Worm (Caenorhabditis elegans): ENCODE results near the gene clec-231.

Gene clec-231

DNA sequence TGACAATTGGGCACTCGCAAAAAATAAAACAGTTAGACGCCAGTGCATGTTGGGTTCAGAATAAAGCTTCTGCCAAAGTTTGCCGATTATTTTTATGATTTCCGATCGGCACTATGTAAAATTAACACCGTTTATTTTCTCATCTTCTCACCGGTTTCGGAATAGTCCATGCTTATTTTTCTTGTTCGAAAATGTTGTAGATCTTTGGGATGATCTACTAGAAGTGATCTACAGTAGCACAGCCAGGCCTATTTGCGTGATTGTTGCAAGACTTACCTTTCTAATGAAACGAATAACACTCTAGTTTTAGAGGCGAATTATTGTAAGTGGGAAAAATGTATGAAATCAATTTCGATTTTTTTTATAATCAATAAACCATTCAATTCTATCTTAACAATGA lies at the start of gene clec-231:
Gene clec-231 (minus strand): TSS at position 101 of the 400 bp plus-strand sequence.
- TF ChIP-seq unc-62 (GFP tag; optimal IDR thresholded peaks at IDR 0.05), result no peak

DNA sequence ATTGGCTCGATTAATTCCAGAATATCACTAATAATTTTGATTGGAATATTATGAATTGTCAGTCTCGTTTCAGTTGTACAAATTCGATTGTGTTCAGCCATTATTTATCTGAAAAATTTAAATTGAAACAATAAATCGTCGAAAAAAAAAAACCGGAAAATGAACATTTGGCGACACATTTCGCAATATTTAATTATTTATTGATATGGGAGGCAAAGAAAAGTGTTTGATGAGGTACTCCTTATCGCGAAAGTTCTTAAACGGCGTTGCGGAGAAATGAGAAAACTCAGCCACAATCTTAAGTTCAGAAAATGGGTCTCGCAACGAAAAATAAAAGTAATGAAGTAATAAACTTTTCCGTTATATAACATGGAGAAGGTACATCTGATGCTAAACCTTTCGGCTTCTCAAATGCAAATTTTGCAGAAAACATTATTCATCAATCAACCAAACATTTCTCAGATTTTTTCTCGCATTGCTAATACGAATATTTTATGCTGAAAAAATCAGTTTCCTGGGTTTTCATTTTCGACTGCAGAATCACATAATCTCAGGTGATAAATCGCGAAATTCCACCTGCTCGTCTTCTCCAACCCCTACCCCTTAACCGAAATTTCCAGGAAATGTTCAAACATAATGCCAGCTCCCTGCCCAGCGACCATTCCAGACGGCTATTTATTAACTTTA lies 49.3 kb upstream of the clec-231 start, which contains the start of the genes T06E6.15 and sri-7:
Gene T06E6.15 (minus strand): TSS at position 101 of the 687 bp plus-strand sequence.
Gene sri-7 (plus strand): TSS at position 637 of the 687 bp plus-strand sequence.
- TF ChIP-seq unc-62 (GFP tag; optimal IDR thresholded peaks at IDR 0.05), result no peak

DNA sequence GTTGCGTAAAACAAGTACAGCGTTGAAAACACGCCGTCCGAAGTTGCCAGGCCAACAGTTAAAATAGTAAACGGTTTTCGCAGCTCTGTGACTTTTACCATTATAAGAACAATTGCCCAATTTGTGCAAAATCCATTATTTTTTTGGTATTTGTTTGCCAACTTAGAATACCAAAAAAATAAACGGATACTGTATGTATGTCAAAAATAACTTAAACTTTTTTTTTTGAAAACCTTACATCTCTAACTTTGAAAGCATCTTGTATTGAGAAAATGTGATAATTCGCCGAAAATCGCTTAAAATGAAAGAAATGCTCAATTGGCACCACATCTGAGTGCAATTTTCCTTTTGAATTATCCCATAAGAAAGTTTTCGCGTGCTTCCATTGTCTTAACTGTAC lies 48.2 kb upstream of the clec-231 start, which contains the start of gene fbxa-199:
Gene fbxa-199 (minus strand): TSS at position 101 of the 400 bp plus-strand sequence.
- no peak for TF ChIP-seq unc-62 (GFP tag; optimal IDR thresholded peaks at IDR 0.05)

DNA sequence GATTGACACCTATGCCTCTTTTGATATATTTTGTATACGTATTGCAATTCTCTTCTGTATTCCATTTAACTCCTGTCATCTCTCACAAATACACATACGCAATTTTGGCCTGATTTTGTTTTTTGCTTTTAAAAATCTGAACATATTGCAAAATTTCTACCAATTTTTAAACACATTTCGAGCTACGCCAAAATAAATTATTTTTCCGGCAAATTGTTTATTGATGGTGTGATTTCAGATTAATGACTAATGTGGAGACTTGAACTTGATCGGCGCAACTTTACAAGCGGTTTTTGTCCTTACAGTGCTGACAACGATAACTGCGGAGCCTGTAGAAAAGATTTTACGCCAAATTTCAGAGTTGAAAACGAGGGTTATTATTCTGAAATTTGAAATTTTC lies 46.6 kb upstream of the clec-231 start:
- TF ChIP-seq unc-62 (GFP tag; optimal IDR thresholded peaks at IDR 0.05), result no peak

DNA sequence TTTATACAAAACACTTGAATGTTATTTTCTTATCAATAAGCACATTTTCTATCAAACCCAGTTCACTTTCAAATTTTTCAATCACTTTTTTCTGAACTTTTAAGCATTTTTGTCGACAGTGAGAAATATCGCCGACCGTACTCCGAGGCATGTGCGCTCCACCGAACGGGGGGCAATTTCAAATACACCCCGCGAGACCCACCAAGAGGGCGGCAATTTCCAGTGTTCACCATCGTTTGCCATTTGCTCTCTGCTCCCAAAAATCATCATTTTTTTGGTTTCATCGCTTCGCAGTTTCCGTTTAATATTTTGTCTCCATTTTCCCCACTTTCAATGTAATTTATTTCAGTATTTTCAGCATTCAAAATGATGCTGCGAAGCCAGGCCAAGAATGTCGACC lies 44.8 kb upstream of the clec-231 start, which contains the start of gene cyb-3:
Gene cyb-3 (plus strand): TSS at position 350 of the 400 bp plus-strand sequence.
- no peak for TF ChIP-seq unc-62 (GFP tag; optimal IDR thresholded peaks at IDR 0.05)

DNA sequence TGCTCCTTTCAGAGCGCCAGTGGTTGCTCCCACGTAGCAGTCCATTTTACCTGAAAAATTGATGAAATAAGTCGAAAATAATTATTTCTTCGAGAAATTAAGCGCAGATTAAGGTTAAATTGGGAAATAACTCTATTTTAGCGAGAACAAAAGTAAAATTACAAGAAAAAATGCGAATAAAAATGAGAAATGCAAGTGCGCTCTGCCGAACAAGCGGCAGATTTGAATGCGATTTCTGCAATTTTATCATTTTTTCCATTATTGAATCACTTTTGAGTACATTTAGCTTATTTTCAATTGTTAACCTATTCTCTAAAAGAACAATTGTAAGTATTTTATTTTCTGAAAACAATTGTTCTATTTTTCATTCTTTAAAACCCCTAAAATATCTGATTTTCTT lies 44.4 kb upstream of the clec-231 start, which contains the start of gene T06E6.1:
Gene T06E6.1 (minus strand): TSS at position 56 of the 400 bp plus-strand sequence.
- no peak for TF ChIP-seq unc-62 (GFP tag; optimal IDR thresholded peaks at IDR 0.05)

DNA sequence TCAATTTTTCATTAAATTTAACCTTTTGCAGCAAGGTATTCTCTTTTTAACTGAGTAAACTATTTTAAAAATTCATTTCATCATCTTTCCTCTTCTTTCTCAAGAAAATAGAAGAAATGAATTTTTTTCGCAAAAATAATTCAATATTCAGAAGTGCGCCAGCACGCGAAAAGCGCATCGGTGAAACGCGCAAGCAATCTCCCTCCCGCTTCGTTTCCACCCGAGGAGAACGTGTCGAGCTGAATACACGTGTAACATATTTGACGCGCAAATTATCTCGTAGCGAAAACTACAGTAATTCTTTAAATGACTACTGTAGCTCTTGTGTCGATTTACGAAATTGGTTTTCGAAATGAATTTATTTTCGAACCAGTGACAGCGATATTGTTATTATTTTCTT lies 41.5 kb upstream of the clec-231 start:
- TF ChIP-seq unc-62 (GFP tag; optimal IDR thresholded peaks at IDR 0.05), result no peak

DNA sequence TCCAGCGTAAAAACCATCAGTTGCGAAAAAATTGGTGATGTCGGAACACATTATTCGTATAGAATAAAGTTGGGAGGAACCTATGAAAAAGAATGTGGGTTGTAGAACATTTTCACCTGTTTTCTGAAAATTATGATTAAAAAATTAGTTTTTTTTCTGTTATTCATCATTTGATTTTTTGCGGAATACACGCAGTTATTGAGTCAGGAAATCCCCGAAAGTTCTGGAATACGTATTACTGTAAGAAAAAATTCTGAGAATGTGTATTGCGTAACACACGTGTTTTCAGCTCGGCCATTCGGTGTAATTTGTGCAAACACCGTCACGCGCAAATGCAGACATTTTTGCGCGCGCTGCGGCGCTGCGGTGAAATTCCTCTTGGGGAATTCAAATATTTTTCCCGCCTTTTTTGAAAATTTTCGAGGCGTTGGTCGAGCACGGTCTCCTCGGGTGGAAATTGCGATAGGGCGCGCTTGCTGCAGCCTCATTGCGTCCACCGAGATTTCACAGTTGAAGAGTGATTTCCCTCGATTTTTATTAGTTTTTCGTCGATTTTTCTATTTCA lies 38.4 kb upstream of the clec-231 start, which contains the start of gene srh-170:
Gene srh-170 (minus strand): TSS at position 51 of the 565 bp plus-strand sequence.
- TF ChIP-seq unc-62 (GFP tag; optimal IDR thresholded peaks at IDR 0.05), result no peak

DNA sequence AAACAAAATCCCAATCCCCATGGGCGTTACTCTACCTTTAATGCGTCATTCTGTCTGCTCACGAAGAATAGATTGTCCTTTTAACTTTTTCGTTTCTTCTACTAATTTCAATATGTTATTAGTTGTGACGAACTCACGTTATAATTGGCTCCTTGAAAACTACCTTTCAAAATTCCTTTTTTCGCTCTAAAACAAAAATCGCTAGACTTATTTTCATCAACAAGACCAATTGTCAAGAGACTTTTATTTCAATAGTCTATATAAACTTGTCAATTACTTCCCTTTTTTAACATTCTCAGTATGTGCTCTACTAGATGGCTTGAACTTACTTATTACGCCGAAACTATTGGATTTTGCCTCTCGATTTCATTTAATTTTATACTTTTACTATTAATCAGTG lies 34.2 kb upstream of the clec-231 start, which contains the start of gene str-102:
Gene str-102 (plus strand): TSS at position 301 of the 400 bp plus-strand sequence.
- TF ChIP-seq unc-62 (GFP tag; optimal IDR thresholded peaks at IDR 0.05), result no peak

DNA sequence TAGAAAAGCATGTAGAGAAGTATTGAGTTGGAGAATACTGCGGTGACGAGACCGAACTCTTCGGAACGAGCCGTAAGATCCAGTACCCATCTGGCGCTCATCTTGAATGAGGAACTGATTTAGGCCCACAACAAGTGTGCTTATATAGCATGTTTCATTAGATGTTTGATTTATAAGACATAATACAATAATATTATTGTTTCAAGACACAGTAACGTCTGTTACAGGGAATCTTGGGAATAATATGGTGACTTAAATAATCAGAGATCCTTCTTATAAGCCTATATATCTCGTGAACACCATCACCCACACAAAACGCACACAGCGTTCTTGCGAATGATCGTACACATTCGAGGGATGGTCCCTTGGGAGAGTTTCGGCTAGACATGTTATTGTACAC lies 33.2 kb upstream of the clec-231 start, which contains the start of gene str-88:
Gene str-88 (minus strand): TSS at position 101 of the 400 bp plus-strand sequence.
- TF ChIP-seq unc-62 (GFP tag; optimal IDR thresholded peaks at IDR 0.05), result no peak

DNA sequence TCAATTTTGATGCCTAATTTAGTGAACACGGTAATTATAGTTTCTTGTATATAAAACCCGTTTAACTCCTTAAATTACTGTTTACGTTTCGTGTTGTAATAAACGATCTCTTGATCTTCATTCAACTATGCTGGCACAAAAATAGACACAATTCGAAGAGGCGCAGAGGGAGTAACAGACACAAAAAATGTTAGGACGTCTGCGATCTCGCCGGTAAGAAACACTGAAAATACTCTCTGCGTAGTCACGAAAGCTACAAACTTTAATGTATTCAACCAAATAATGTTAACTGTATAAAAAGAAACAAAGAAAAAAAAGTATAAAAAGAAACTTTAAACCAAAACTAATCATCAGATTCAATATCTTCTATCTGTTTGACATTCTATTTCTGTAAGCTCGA lies 30.3 kb upstream of the clec-231 start, which contains the start of gene dhs-23:
Gene dhs-23 (plus strand): TSS at position 363 of the 400 bp plus-strand sequence.
- no peak for TF ChIP-seq unc-62 (GFP tag; optimal IDR thresholded peaks at IDR 0.05)

DNA sequence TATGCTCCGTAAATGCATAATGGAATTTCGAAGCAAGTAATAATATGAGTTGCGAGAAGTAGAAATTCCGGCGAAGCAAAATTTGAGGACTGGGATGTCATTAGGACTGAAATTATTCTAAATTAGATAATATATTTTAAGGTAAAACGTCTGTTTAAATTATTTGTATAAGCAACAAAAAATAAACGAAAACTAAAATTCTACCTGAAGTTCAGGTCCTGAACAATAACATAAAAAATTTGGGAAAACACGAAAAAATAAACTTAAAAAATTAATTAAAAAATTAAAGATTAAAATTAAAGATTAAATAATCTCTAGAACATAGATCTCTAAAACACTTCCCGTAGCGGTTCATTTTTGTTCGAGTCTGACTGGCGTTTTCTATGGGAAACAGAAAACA lies 29.3 kb upstream of the clec-231 start, which contains the start of gene srh-251:
Gene srh-251 (minus strand): TSS at position 101 of the 400 bp plus-strand sequence.
- no peak for TF ChIP-seq unc-62 (GFP tag; optimal IDR thresholded peaks at IDR 0.05)

DNA sequence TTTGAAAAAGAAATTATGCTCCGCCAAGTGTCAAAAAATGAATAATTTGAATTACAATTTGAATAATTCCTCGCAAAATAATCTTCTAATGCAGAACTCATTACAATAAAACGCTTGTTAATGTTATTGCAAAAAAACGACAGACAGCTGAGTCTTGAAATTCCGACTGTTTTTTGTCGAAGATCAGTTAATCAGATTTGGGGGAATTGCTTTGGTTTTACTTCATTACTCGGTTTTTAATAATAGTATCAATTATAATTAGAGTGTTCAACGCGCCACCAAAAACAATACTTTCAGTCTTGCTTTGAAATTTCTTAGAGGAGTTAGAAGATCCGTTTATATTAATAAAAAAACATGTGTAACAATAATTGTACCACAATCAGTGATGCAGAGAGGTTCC lies 27.4 kb upstream of the clec-231 start, which contains the start of gene srh-122:
Gene srh-122 (minus strand): TSS at position 101 of the 400 bp plus-strand sequence.
- TF ChIP-seq unc-62 (GFP tag; optimal IDR thresholded peaks at IDR 0.05), result no peak

DNA sequence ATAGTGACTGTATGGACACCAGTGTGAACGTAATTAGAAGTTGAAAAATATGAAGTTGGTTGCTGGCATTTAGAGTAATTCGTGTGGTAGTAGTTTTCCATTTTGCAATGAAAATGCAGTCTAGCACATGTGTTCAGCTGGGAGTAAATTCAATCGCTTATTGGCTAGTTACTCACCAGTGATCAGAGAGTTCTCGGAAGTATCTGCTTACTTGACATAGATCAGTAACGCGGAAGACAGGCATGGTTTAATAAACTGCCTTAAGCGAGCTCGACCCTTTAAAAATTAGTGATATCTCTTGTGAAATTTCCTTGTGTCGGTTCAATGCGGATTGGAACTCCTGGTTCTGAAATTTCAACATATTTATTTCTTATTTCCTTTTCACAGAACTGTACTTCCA lies 25.7 kb upstream of the clec-231 start, which contains the start of gene srh-52:
Gene srh-52 (minus strand): TSS at position 101 of the 400 bp plus-strand sequence.
- no peak for TF ChIP-seq unc-62 (GFP tag; optimal IDR thresholded peaks at IDR 0.05)

DNA sequence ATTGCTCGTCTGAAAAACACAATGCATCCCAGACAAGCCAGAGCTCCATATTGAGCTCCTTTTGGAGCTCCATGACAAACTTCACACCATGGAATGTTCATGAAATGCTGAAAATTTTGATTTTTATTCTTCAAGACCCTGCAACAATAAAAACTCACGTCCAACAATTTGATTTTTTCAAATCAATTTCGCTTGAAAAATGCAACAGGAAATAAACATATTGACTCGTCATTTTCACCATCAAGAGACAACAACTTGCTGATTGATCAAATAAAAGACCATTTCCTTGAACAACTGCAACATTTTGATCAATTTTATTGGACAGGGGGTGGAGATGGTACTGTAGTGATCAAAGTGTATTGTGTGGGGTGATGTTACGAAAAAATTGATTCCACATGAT lies 19.2 kb upstream of the clec-231 start, which contains the start of gene nhr-269:
Gene nhr-269 (minus strand): TSS at position 101 of the 400 bp plus-strand sequence.
- TF ChIP-seq unc-62 (GFP tag; optimal IDR thresholded peaks at IDR 0.05), result no peak

DNA sequence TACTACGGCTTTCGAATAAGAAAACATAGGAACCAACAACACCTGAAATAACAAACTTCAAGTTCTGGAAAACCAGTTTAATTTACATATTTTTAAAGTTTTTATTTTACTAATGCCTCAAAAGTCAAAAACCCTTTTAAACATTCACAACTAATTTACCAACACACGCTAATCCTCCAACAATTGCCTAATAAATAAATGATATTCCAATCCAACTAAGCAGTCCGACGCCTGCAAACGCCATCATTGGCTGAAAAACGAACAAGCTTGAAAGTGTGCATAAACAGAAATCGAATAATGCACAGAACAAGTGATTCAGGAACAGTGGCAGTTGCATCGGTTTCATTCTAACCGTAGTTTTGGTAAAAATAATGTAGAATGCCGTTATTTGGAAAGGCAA lies 17.3 kb upstream of the clec-231 start:
- TF ChIP-seq unc-62 (GFP tag; optimal IDR thresholded peaks at IDR 0.05), result no peak

Data from whole organism, dauer.